Worm (Caenorhabditis elegans): ENCODE data around the gene cct-6.
A peak's percentile ranks its signal among the peaks of the same experiment; 100 is the strongest.

cct-6 gene

ce11 chrIII:5874263-5874662 is 18.8 kb upstream of the cct-6 start (continued):
- TF ChIP-seq Y5F2A.4 (GFP tag; optimal IDR thresholded peaks at IDR 0.05): peak; percentile 37
- no peak for TF ChIP-seq nhr-76 (tag; optimal IDR thresholded peaks at IDR 0.05)
- TF ChIP-seq ceh-20 (GFP tag; IDR thresholded peaks at IDR 0.05): no peak
- TF ChIP-seq F10B5.3 (tag; optimal IDR thresholded peaks at IDR 0.05): no peak
- TF ChIP-seq madf-9 (GFP tag; conservative IDR thresholded peaks at IDR 0.05): no peak
- no peak for TF ChIP-seq set-16 (GFP tag; IDR thresholded peaks at IDR 0.05)
- no peak for TF ChIP-seq daf-19 (GFP tag; conservative IDR thresholded peaks at IDR 0.05)
- no peak for TF ChIP-seq mxl-2 (GFP tag; conservative IDR thresholded peaks at IDR 0.05)
- no peak for TF ChIP-seq nhr-28 (tag; optimal IDR thresholded peaks at IDR 0.05)
- no peak for TF ChIP-seq lin-39 (tag; optimal IDR thresholded peaks at IDR 0.05)
- TF ChIP-seq gei-8 (GFP tag; optimal IDR thresholded peaks at IDR 0.05): peak; percentile 43
- no peak for TF ChIP-seq madf-5 (GFP tag; IDR thresholded peaks at IDR 0.05)
- no peak for TF ChIP-seq rbr-2 (tag; optimal IDR thresholded peaks at IDR 0.05)
- no peak for TF ChIP-seq cey-2 (tag; optimal IDR thresholded peaks at IDR 0.05; ENCODE audit: borderline replicate concordance, insufficient read depth)
- no peak for TF ChIP-seq tag-97 (GFP tag; IDR thresholded peaks at IDR 0.05)
- no peak for TF ChIP-seq pha-4 (GFP tag; IDR thresholded peaks at IDR 0.05)
- TF ChIP-seq pha-4 (tag; optimal IDR thresholded peaks at IDR 0.05): no peak
- no peak for TF ChIP-seq lin-15B (tag; optimal IDR thresholded peaks at IDR 0.05)
- TF ChIP-seq dmd-6 (GFP tag; IDR thresholded peaks at IDR 0.05): peak; percentile 58
- peak; percentile 40; the same call in 1 of the 2 replicates for TF ChIP-seq lin-38 (GFP tag; IDR thresholded peaks at IDR 0.05)
- TF ChIP-seq mdl-1 (tag; optimal IDR thresholded peaks at IDR 0.05): peak in 1 of 2 experiments; percentile 31
- TF ChIP-seq dve-1 (tag; optimal IDR thresholded peaks at IDR 0.05; ENCODE audit: insufficient read depth): peak; percentile 96
- no peak for TF ChIP-seq lin-29 (GFP tag; IDR thresholded peaks at IDR 0.05)
- TF ChIP-seq aly-2 (tag; optimal IDR thresholded peaks at IDR 0.05): no peak
- no peak for TF ChIP-seq nhr-6 (tag; optimal IDR thresholded peaks at IDR 0.05)
- TF ChIP-seq dmd-8 (GFP tag; IDR thresholded peaks at IDR 0.05): no peak
- TF ChIP-seq nhr-10 (tag; optimal IDR thresholded peaks at IDR 0.05): peak; percentile 64
- TF ChIP-seq nhr-77 (tag; optimal IDR thresholded peaks at IDR 0.05): peak; percentile 61
- TF ChIP-seq R02D3.7 (tag; optimal IDR thresholded peaks at IDR 0.05): no peak
- no peak for TF ChIP-seq php-3 (GFP tag; IDR thresholded peaks at IDR 0.05)
- TF ChIP-seq F44E2.7 (GFP tag; IDR thresholded peaks at IDR 0.05): no peak
- TF ChIP-seq ceh-28 (tag; optimal IDR thresholded peaks at IDR 0.05): no peak
- peak; percentile 68 for TF ChIP-seq nhr-48 (tag; optimal IDR thresholded peaks at IDR 0.05)
- no peak for TF ChIP-seq mxl-3 (GFP tag; optimal IDR thresholded peaks at IDR 0.05)
- peak; percentile 42 for TF ChIP-seq mes-2 (tag; optimal IDR thresholded peaks at IDR 0.05; ENCODE audit: poor library complexity, severe bottlenecking)
- TF ChIP-seq jun-1 (tag; optimal IDR thresholded peaks at IDR 0.05): no peak
- no peak for TF ChIP-seq daf-16 (GFP tag; optimal IDR thresholded peaks at IDR 0.05)
- TF ChIP-seq daf-16 (tag; optimal IDR thresholded peaks at IDR 0.05): peak; percentile 58
- no peak for TF ChIP-seq zip-2 (tag; optimal IDR thresholded peaks at IDR 0.05)
- TF ChIP-seq F37D6.2 (tag; optimal IDR thresholded peaks at IDR 0.05): no peak
- no peak for TF ChIP-seq ZK546.5 (tag; optimal IDR thresholded peaks at IDR 0.05)
- no peak for TF ChIP-seq nhr-111 (GFP tag; optimal IDR thresholded peaks at IDR 0.05)
- peak; percentile 66 for TF ChIP-seq ama-1 (optimal IDR thresholded peaks at IDR 0.05)
- TF ChIP-seq zfp-3 (GFP tag; conservative IDR thresholded peaks at IDR 0.05): no peak; the same call in 1 of the 2 replicates
- no peak for TF ChIP-seq hmg-1.1 (GFP tag; IDR thresholded peaks at IDR 0.05)
- TF ChIP-seq skn-1 (tag; optimal IDR thresholded peaks at IDR 0.05): no peak
- TF ChIP-seq arid-1 (GFP tag; conservative IDR thresholded peaks at IDR 0.05): no peak
- TF ChIP-seq dmd-9 (GFP tag; IDR thresholded peaks at IDR 0.05): no peak
- no peak for TF ChIP-seq duxl-1 (tag; optimal IDR thresholded peaks at IDR 0.05; ENCODE audit: poor library complexity)
- no peak for TF ChIP-seq zfp-2 (tag; optimal IDR thresholded peaks at IDR 0.05)
- no peak for TF ChIP-seq hif-1 (tag; optimal IDR thresholded peaks at IDR 0.05)
- TF ChIP-seq hlh-30 (tag; optimal IDR thresholded peaks at IDR 0.05; ENCODE audit: insufficient read depth): peak; percentile 55

Data from whole organism, L4 larva.